Fruit fly (Drosophila melanogaster): ENCODE data around the gene CG3061.

CG3061 gene

DNA sequence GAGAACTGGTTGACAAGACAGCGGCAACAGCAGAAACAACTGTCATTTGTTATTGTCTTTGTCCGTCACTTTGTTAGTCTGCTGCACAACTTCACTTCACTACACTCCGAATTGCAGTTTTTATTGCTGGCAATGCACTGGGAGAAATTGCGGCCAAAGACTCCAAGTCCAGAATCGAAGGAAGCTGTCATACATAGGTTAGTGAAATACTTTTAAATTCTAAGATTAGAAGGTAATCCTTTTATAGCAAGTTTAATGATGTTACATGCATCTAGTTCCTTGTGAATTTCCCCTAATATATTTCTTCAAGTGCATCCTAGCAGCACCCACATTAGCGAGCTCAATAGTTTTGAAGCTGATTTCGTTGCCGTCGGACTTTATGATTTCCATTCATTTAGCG, 23.3 kb upstream of the CG3061 start (continued):
- TF ChIP-seq CG4404 (GFP tag; IDR thresholded peaks at IDR 0.05) (0 out of 2 replicates have a peak, but pooled peaks have one; percentile 14), Gsc (GFP tag; IDR thresholded peaks at IDR 0.05) (no peak), H15 (GFP tag; IDR thresholded peaks at IDR 0.05) (0 out of 3 replicates have a peak, but pooled peaks have one; percentile 51), prd (optimal IDR thresholded peaks at IDR 0.05) (no peak), prd (GFP tag; IDR thresholded peaks at IDR 0.05) (peak; percentile 64; the same call in 2 of the 3 replicates), ap (GFP tag; IDR thresholded peaks at IDR 0.05) (peak; percentile 33; the same call in 1 of the 2 replicates), CG10431 (GFP tag; optimal IDR thresholded peaks at IDR 0.05) (no peak), D19A (tag; optimal IDR thresholded peaks at IDR 0.05) (peak; percentile 49), tna (GFP tag; IDR thresholded peaks at IDR 0.05; ENCODE audit: partially characterized antibody) (no peak), CG16863 (GFP tag; optimal IDR thresholded peaks at IDR 0.05) (peak; percentile 15), CG11504 (tag; optimal IDR thresholded peaks at IDR 0.05) (peak; percentile 74), CG6813 (GFP tag; optimal IDR thresholded peaks at IDR 0.05) (no peak), Hsf (GFP tag; optimal IDR thresholded peaks at IDR 0.05) (no peak), emc (GFP tag; optimal IDR thresholded peaks at IDR 0.05) (no peak), CG6272 (GFP tag; IDR thresholded peaks at IDR 0.05) (no peak), CG13424 (tag; optimal IDR thresholded peaks at IDR 0.05) (peak; percentile 13), stwl (tag; optimal IDR thresholded peaks at IDR 0.05) (no peak), Kr (GFP tag; optimal IDR thresholded peaks at IDR 0.05) (no peak), CG7963 (GFP tag; IDR thresholded peaks at IDR 0.05; ENCODE audit: partially characterized antibody) (no peak), Ssrp (tag; optimal IDR thresholded peaks at IDR 0.05) (peak; percentile 34), B-H1 (GFP tag; IDR thresholded peaks at IDR 0.05) (no peak; the same call in 2 of the 3 replicates), CG13775 (GFP tag; optimal IDR thresholded peaks at IDR 0.05) (no peak), hkb (optimal IDR thresholded peaks at IDR 0.05) (no peak), hkb (GFP tag; IDR thresholded peaks at IDR 0.05) (peak; percentile 32; the same call in 1 of the 2 replicates), Myb (GFP tag; optimal IDR thresholded peaks at IDR 0.05) (no peak), Sin3A (optimal IDR thresholded peaks at IDR 0.05) (no peak), Hr3 (GFP tag; optimal IDR thresholded peaks at IDR 0.05) (no peak), Bdp1 (GFP tag; optimal IDR thresholded peaks at IDR 0.05) (no peak), Sox102F (GFP tag; optimal IDR thresholded peaks at IDR 0.05) (peak; percentile 61), tgo (GFP tag; IDR thresholded peaks at IDR 0.05) (peak; percentile 29; the same call in 2 of the 3 replicates), Jarid2 (GFP tag; optimal IDR thresholded peaks at IDR 0.05) (no peak), CG3065 (GFP tag; optimal IDR thresholded peaks at IDR 0.05) (no peak), ash1 (GFP tag; optimal IDR thresholded peaks at IDR 0.05) (no peak), CG43689 (GFP tag; IDR thresholded peaks at IDR 0.05) (no peak), kni (GFP tag; optimal IDR thresholded peaks at IDR 0.05) (no peak), CG9876 (GFP tag; optimal IDR thresholded peaks at IDR 0.05) (no peak), CG7839 (tag; optimal IDR thresholded peaks at IDR 0.05) (peak; percentile 31), sisA (GFP tag; IDR thresholded peaks at IDR 0.05) (peak; percentile 63), vvl (GFP tag; IDR thresholded peaks at IDR 0.05) (peak; percentile 39), Aef1 (GFP tag; IDR thresholded peaks at IDR 0.05) (no peak), fd64A (GFP tag; optimal IDR thresholded peaks at IDR 0.05) (peak; percentile 32), Chrac-16 (GFP tag; optimal IDR thresholded peaks at IDR 0.05) (no peak), Med (GFP tag) (peak; percentile 58), CG2678 (tag; optimal IDR thresholded peaks at IDR 0.05) (peak; percentile 50), Antp (GFP tag; optimal IDR thresholded peaks at IDR 0.05) (peak; percentile 24), CG9817 (tag; optimal IDR thresholded peaks at IDR 0.05) (no peak), CG2120 (GFP tag; optimal IDR thresholded peaks at IDR 0.05) (no peak), CG9727 (GFP tag; optimal IDR thresholded peaks at IDR 0.05) (peak; percentile 32), Usf (GFP tag; optimal IDR thresholded peaks at IDR 0.05) (no peak), CG18764 (GFP tag; optimal IDR thresholded peaks at IDR 0.05) (peak; percentile 18), dan (GFP tag; IDR thresholded peaks at IDR 0.05) (no peak), kah (GFP tag; optimal IDR thresholded peaks at IDR 0.05) (peak; percentile 31)
